Worm (Caenorhabditis elegans): ENCODE data around the gene ccm-2.
"Not testable (repeated sequence)": the region's sequence is repeated elsewhere in the genome, so short reads cannot be mapped to it uniquely, and the experiment has no call there.

The ccm-2 gene

DNA sequence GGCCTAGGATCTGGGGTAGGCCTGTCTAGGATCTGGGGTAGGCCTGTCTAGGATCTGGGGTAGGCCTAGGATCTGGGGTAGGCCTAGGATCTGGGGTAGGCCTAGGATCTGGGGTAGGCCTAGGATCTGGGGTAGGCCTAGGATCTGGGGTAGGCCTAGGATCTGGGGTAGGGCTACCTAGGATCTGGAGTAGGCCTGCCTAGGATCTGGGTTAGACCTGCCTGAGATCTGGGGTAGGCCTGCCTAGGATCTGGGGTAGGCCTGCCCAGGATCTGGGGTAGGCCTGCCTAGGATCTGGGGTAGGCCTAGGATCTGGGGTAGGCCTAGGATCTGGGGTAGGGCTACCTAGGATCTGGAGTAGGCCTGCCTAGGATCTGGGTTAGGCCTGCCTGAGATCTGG is 3.3 kb upstream of the ccm-2 start:
- peak; percentile 96 for TF ChIP-seq Y95B8A.8 (GFP tag; IDR thresholded peaks at IDR 0.05)
- peak; percentile 98 for TF ChIP-seq nhr-120 (GFP tag; IDR thresholded peaks at IDR 0.05)
- TF ChIP-seq ztf-28 (GFP tag; IDR thresholded peaks at IDR 0.05): peak; percentile 97
- TF ChIP-seq bed-2 (GFP tag; IDR thresholded peaks at IDR 0.05): peak; percentile 96
- peak; percentile 91 for TF ChIP-seq attf-6 (GFP tag; IDR thresholded peaks at IDR 0.05)
- TF ChIP-seq dox-1 (GFP tag; IDR thresholded peaks at IDR 0.05): peak; percentile 77
- peak; percentile 98 for TF ChIP-seq egl-44 (GFP tag; IDR thresholded peaks at IDR 0.05)
- peak; percentile 43 for TF ChIP-seq madf-8 (GFP tag; conservative IDR thresholded peaks at IDR 0.05)
- peak; percentile 93; the same call in 1 of the 2 replicates for TF ChIP-seq nfya-2 (GFP tag; IDR thresholded peaks at IDR 0.05)
- peak; percentile 92 for TF ChIP-seq B0019.2 (GFP tag; conservative IDR thresholded peaks at IDR 0.05)
- peak; percentile 83; the same call in 1 of the 2 replicates for TF ChIP-seq hsf-1 (GFP tag; IDR thresholded peaks at IDR 0.05)
- peak; percentile 98; the same call in 1 of the 2 replicates for TF ChIP-seq F37B4.10 (GFP tag; IDR thresholded peaks at IDR 0.05)
- peak; percentile 98 for TF ChIP-seq ztf-6 (GFP tag; IDR thresholded peaks at IDR 0.05)
- TF ChIP-seq C06A6.2 (GFP tag; conservative IDR thresholded peaks at IDR 0.05): peak; percentile 61; the same call in 1 of the 2 replicates
- peak; percentile 100 for TF ChIP-seq aptf-3 (GFP tag; IDR thresholded peaks at IDR 0.05)
- peak; percentile 90 for TF ChIP-seq K11D2.4 (GFP tag; IDR thresholded peaks at IDR 0.05)
- peak; percentile 53 for TF ChIP-seq zfh-2 (GFP tag; conservative IDR thresholded peaks at IDR 0.05)
- TF ChIP-seq egl-18 (GFP tag; IDR thresholded peaks at IDR 0.05): peak; percentile 85; the same call in 1 of the 2 replicates
- peak; percentile 97 for TF ChIP-seq F39B2.1 (GFP tag; IDR thresholded peaks at IDR 0.05)
- TF ChIP-seq sea-2 (GFP tag; IDR thresholded peaks at IDR 0.05): peak; percentile 98
- peak; percentile 81 for TF ChIP-seq mcd-1 (GFP tag; IDR thresholded peaks at IDR 0.05)
- TF ChIP-seq D2030.7 (GFP tag; IDR thresholded peaks at IDR 0.05): peak; percentile 94
- peak; percentile 95 for TF ChIP-seq ekl-4 (GFP tag; IDR thresholded peaks at IDR 0.05)
- TF ChIP-seq ceh-58 (GFP tag; IDR thresholded peaks at IDR 0.05): peak; percentile 99
- peak; percentile 90 for TF ChIP-seq C17E4.6 (GFP tag; IDR thresholded peaks at IDR 0.05)
- TF ChIP-seq madf-3 (GFP tag; IDR thresholded peaks at IDR 0.05): peak; percentile 96
- 0 out of 2 replicates have a peak, but pooled peaks have one; percentile 30 for TF ChIP-seq hmg-1.2 (GFP tag; IDR thresholded peaks at IDR 0.05)
- peak; percentile 94 for TF ChIP-seq hmg-20 (GFP tag; IDR thresholded peaks at IDR 0.05)
- TF ChIP-seq F33H1.4 (GFP tag; IDR thresholded peaks at IDR 0.05): peak; percentile 64
- TF ChIP-seq cebp-2 (GFP tag; IDR thresholded peaks at IDR 0.05): peak; percentile 99
- peak; percentile 89; the same call in 1 of the 2 replicates for TF ChIP-seq Y56A3A.18 (GFP tag; IDR thresholded peaks at IDR 0.05)
- TF ChIP-seq madf-6 (GFP tag; IDR thresholded peaks at IDR 0.05): peak; percentile 77
- peak; percentile 98 for TF ChIP-seq ztf-25 (GFP tag; IDR thresholded peaks at IDR 0.05)
- peak; percentile 99 for TF ChIP-seq bed-1 (GFP tag; IDR thresholded peaks at IDR 0.05)
- TF ChIP-seq lin-26 (GFP tag; IDR thresholded peaks at IDR 0.05): peak; percentile 99
- TF ChIP-seq Y67H2A.10 (GFP tag; conservative IDR thresholded peaks at IDR 0.05): peak; percentile 67; the same call in 1 of the 2 replicates
- TF ChIP-seq egrh-3 (GFP tag; IDR thresholded peaks at IDR 0.05): peak; percentile 98
- peak; percentile 80 for TF ChIP-seq cebp-1 (GFP tag; IDR thresholded peaks at IDR 0.05)
- not testable (repeated sequence) for TF ChIP-seq cebp-1 (tag; optimal IDR thresholded peaks at IDR 0.05)
- TF ChIP-seq attf-3 (GFP tag; conservative IDR thresholded peaks at IDR 0.05): peak; percentile 78
- peak; percentile 84 for TF ChIP-seq rcor-1 (GFP tag; IDR thresholded peaks at IDR 0.05)
- peak; percentile 93 for TF ChIP-seq Y53G8AR.9 (GFP tag; conservative IDR thresholded peaks at IDR 0.05)
- TF ChIP-seq ceh-100 (GFP tag; IDR thresholded peaks at IDR 0.05): peak; percentile 85
- peak; percentile 66; the same call in 1 of the 2 replicates for TF ChIP-seq Y79H2A.3 (GFP tag; conservative IDR thresholded peaks at IDR 0.05)
- TF ChIP-seq let-526 (GFP tag; IDR thresholded peaks at IDR 0.05): peak; percentile 97
- TF ChIP-seq aptf-2 (GFP tag; conservative IDR thresholded peaks at IDR 0.05): peak; percentile 93
- peak; percentile 99 for TF ChIP-seq lag-1 (GFP tag; IDR thresholded peaks at IDR 0.05)
- TF ChIP-seq pbrm-1 (GFP tag; IDR thresholded peaks at IDR 0.05): peak; percentile 91
- peak; percentile 92 for TF ChIP-seq ceh-40 (GFP tag; IDR thresholded peaks at IDR 0.05)

Measured in whole organism, young adult.